Fruit fly (Drosophila melanogaster) whole organism, embryonic: ENCODE data around the gene smash.

Experiments used
- Adf1 ChIP-seq: fragments of 200-800 bp; sonication (Bioruptor generic); IDR thresholded peaks from 2 replicates; pipeline ENCODE4 v1.3.6; 2022; ENCODE audit warnings: missing biosample characterization, missing genetic modification characterization
- Atf3 ChIP-seq: fragments of 200-800 bp; sonication (Bioruptor generic); optimal IDR thresholded peaks from 3 replicates; lab custom pipeline; 2016; ENCODE audit warnings: missing biosample characterization, missing genetic modification characterization
- B-H2 ChIP-seq: fragments of 200-800 bp; sonication (Bioruptor generic); optimal IDR thresholded peaks from 2 replicates; lab custom pipeline; 2018; ENCODE audit warnings: missing biosample characterization, mild to moderate bottlenecking, missing genetic modification characterization
- Blimp-1 ChIP-seq: fragments of 200-800 bp; sonication (Bioruptor generic); optimal IDR thresholded peaks from 3 replicates; lab custom pipeline; 2018; ENCODE audit warnings: missing biosample characterization, missing genetic modification characterization, mild to moderate bottlenecking, moderate library complexity, missing genetic modification reagents
- CG10209 ChIP-seq: fragments of 200-800 bp; sonication (Bioruptor generic); optimal IDR thresholded peaks from 3 replicates; lab custom pipeline; 2017; ENCODE audit warnings: missing biosample characterization, mild to moderate bottlenecking, missing genetic modification characterization, missing genetic modification reagents
- CG10462 ChIP-seq: fragments of 200-800 bp; sonication (Bioruptor generic); optimal IDR thresholded peaks from 2 replicates; lab custom pipeline; 2016; ENCODE audit warnings: missing biosample characterization, missing genetic modification characterization
- CG10979 ChIP-seq: fragments of 200-800 bp; sonication (Bioruptor generic); optimal IDR thresholded peaks from 2 replicates; lab custom pipeline; 2018; ENCODE audit warnings: missing biosample characterization, mild to moderate bottlenecking, missing genetic modification characterization, moderate library complexity
- CG12155 ChIP-seq: fragments of 200-800 bp; sonication (Bioruptor generic); optimal IDR thresholded peaks from 3 replicates; lab custom pipeline; 2016; ENCODE audit warnings: missing biosample characterization, missing genetic modification characterization
- CG12236 ChIP-seq: fragments of 200-800 bp; sonication (Bioruptor generic); optimal IDR thresholded peaks from 2 replicates; lab custom pipeline; 2016; ENCODE audit warnings: missing biosample characterization, missing genetic modification characterization
- CG17359 ChIP-seq: fragments of 200-800 bp; sonication (Bioruptor generic); optimal IDR thresholded peaks from 3 replicates; lab custom pipeline; 2018; ENCODE audit warnings: missing biosample characterization, mild to moderate bottlenecking, missing genetic modification characterization, moderate library complexity
- CG2116 ChIP-seq: fragments of 200-800 bp; sonication (Bioruptor generic); optimal IDR thresholded peaks from 3 replicates; lab custom pipeline; 2018; ENCODE audit warnings: missing biosample characterization, mild to moderate bottlenecking, missing genetic modification characterization
- CG2875 ChIP-seq: fragments of 200-800 bp; sonication (Bioruptor generic); optimal IDR thresholded peaks from 2 replicates; lab custom pipeline; 2017; ENCODE audit warnings: missing biosample characterization, mild to moderate bottlenecking, missing genetic modification characterization, missing genetic modification reagents
- CG4328 ChIP-seq: fragments of 200-800 bp; sonication (Bioruptor generic); optimal IDR thresholded peaks from 3 replicates; lab custom pipeline; 2017; ENCODE audit warnings: missing biosample characterization, missing genetic modification reagents, missing genetic modification characterization
- CG5953 ChIP-seq: fragments of 200-800 bp; sonication (Bioruptor generic); IDR thresholded peaks from 2 replicates; pipeline ENCODE4 v1.3.6; 2022; ENCODE audit warnings: missing biosample characterization, missing genetic modification characterization
- CG6254 ChIP-seq: fragments of 200-800 bp; sonication (Bioruptor generic); optimal IDR thresholded peaks from 3 replicates; lab custom pipeline; 2017; ENCODE audit warnings: mild to moderate bottlenecking, missing biosample characterization, missing genetic modification reagents, missing genetic modification characterization
- CG9215 ChIP-seq: fragments of 200-800 bp; sonication (Bioruptor generic); IDR thresholded peaks from 2 replicates; pipeline ENCODE4 v1.3.6; 2022; ENCODE audit warnings: missing biosample characterization, missing genetic modification characterization
- CG9876 ChIP-seq: fragments of 200-800 bp; sonication (Bioruptor generic); optimal IDR thresholded peaks from 2 replicates; lab custom pipeline; 2016; ENCODE audit warnings: missing biosample characterization, missing genetic modification characterization
- Chrac-16 ChIP-seq: fragments of 200-800 bp; sonication (Bioruptor generic); optimal IDR thresholded peaks from 3 replicates; lab custom pipeline; 2016; ENCODE audit warnings: missing biosample characterization, missing genetic modification characterization
- CrebB ChIP-seq: fragments of 200-800 bp; sonication (Bioruptor generic); optimal IDR thresholded peaks from 3 replicates; lab custom pipeline; 2018; ENCODE audit warnings: missing biosample characterization, mild to moderate bottlenecking, missing genetic modification characterization
- Dad ChIP-seq: fragments of 200-800 bp; sonication (Bioruptor generic); optimal IDR thresholded peaks from 3 replicates; lab custom pipeline; 2016; ENCODE audit warnings: missing biosample characterization, missing genetic modification characterization
- Drgx ChIP-seq: fragments of 200-800 bp; sonication (Bioruptor generic); IDR thresholded peaks from 2 replicates; pipeline ENCODE4 v1.3.6; 2022; ENCODE audit warnings: missing biosample characterization, missing genetic modification characterization
- ERR ChIP-seq: fragments of 200-800 bp; sonication (Bioruptor generic); optimal IDR thresholded peaks from 2 replicates; lab custom pipeline; 2016; ENCODE audit warnings: missing biosample characterization, missing genetic modification characterization
- Elba2 ChIP-seq: fragments of 200-800 bp; sonication (Bioruptor generic); optimal IDR thresholded peaks from 3 replicates; lab custom pipeline; 2016; ENCODE audit warnings: missing biosample characterization, missing genetic modification characterization
- Ets97D ChIP-seq: fragments of 200-800 bp; sonication (Bioruptor generic); optimal IDR thresholded peaks from 3 replicates; lab custom pipeline; 2016; ENCODE audit warnings: missing biosample characterization, missing genetic modification characterization
- Fer1 ChIP-seq: fragments of 200-800 bp; sonication (Bioruptor generic); optimal IDR thresholded peaks from 2 replicates; lab custom pipeline; 2017; ENCODE audit warnings: missing biosample characterization, mild to moderate bottlenecking, missing genetic modification characterization
- Fer3 ChIP-seq: fragments of 200-800 bp; sonication (Bioruptor generic); optimal IDR thresholded peaks from 2 replicates; lab custom pipeline; 2018; ENCODE audit warnings: missing biosample characterization, mild to moderate bottlenecking, missing genetic modification characterization, moderate library complexity
- Hey ChIP-seq: fragments of 200-800 bp; sonication (Bioruptor generic); optimal IDR thresholded peaks from 3 replicates; lab custom pipeline; 2018; ENCODE audit warnings: missing biosample characterization, mild to moderate bottlenecking, missing genetic modification characterization
- Mad ChIP-seq: fragments of 200-800 bp; sonication (Bioruptor generic); optimal IDR thresholded peaks from 2 replicates; lab custom pipeline; 2016; ENCODE audit warnings: missing biosample characterization, missing genetic modification characterization
- Meics ChIP-seq: fragments of 200-800 bp; sonication (Bioruptor generic); optimal IDR thresholded peaks from 2 replicates; lab custom pipeline; 2017; ENCODE audit warnings: missing biosample characterization, mild to moderate bottlenecking, missing genetic modification characterization
- Opbp ChIP-seq: fragments of 200-800 bp; sonication (Bioruptor generic); IDR thresholded peaks from 3 replicates; pipeline ENCODE4 v1.3.6; 2022; ENCODE audit warnings: missing biosample characterization, missing genetic modification characterization; ENCODE audit not compliant: partially characterized antibody
- Ptx1 ChIP-seq: fragments of 200-800 bp; sonication (Bioruptor generic); IDR thresholded peaks from 2 replicates; pipeline ENCODE4 v1.3.6; 2022; ENCODE audit warnings: missing biosample characterization, missing genetic modification characterization
- Sin3A ChIP-seq: fragments of >200 bp; optimal IDR thresholded peaks from 2 replicates; lab custom pipeline; 2018
- Stat92E ChIP-seq, 3 experiments: fragments of >200 bp in 2 of 3; fragments of 200-800 bp in 1 of 3; sonication (Bioruptor generic) in 1 of 3; optimal IDR thresholded peaks; 2 replicates each; lab custom pipeline; 2017 to 2019; ENCODE audit warnings: missing biosample characterization in 3 of 3, missing genetic modification characterization in 3 of 3, mild to moderate bottlenecking in 1 of 3, moderate library complexity in 1 of 3
- cg ChIP-seq: fragments of 200-800 bp; sonication (Bioruptor generic); optimal IDR thresholded peaks from 3 replicates; lab custom pipeline; 2019; ENCODE audit warnings: missing biosample characterization, mild to moderate bottlenecking, missing genetic modification characterization, moderate library complexity
- chif ChIP-seq, 2 experiments: fragments of 200-800 bp; sonication (Bioruptor generic); optimal IDR thresholded peaks; 3 replicates each; lab custom pipeline; 2016; ENCODE audit warnings: missing biosample characterization in 2 of 2, missing genetic modification characterization in 2 of 2
- ci ChIP-seq: fragments of 200-800 bp; sonication (Bioruptor generic); IDR thresholded peaks from 3 replicates; pipeline ENCODE4 v1.3.6; 2022; ENCODE audit warnings: missing biosample characterization, missing genetic modification characterization
- corto ChIP-seq: fragments of 200-800 bp; sonication (Bioruptor generic); optimal IDR thresholded peaks from 2 replicates; lab custom pipeline; 2016; ENCODE audit warnings: missing biosample characterization, mild to moderate bottlenecking, missing genetic modification characterization, moderate library complexity
- fu2 ChIP-seq: fragments of 200-800 bp; sonication (Bioruptor generic); optimal IDR thresholded peaks from 2 replicates; lab custom pipeline; 2016; ENCODE audit warnings: missing biosample characterization, missing genetic modification characterization
- gfzf ChIP-seq: fragments of 200-800 bp; sonication (Bioruptor generic); optimal IDR thresholded peaks from 2 replicates; lab custom pipeline; 2016; ENCODE audit warnings: missing biosample characterization, mild to moderate bottlenecking, missing genetic modification characterization, moderate library complexity
- gsb ChIP-seq: fragments of 200-800 bp; sonication (Bioruptor generic); IDR thresholded peaks from 2 replicates; pipeline ENCODE4 v1.3.6; 2022; ENCODE audit warnings: missing biosample characterization, missing genetic modification characterization
- kah ChIP-seq: fragments of 200-800 bp; sonication (Bioruptor generic); optimal IDR thresholded peaks from 2 replicates; lab custom pipeline; 2018; ENCODE audit warnings: missing biosample characterization, mild to moderate bottlenecking, missing genetic modification characterization
- kay ChIP-seq: fragments of 200-800 bp; sonication (Bioruptor generic); optimal IDR thresholded peaks from 2 replicates; lab custom pipeline; 2016; ENCODE audit warnings: missing biosample characterization, missing genetic modification characterization
- lmd ChIP-seq: fragments of 200-800 bp; sonication (Bioruptor generic); IDR thresholded peaks from 2 replicates; pipeline ENCODE4 v1.3.6; 2022; ENCODE audit warnings: missing biosample characterization, missing genetic modification characterization
- luna ChIP-seq: fragments of 200-800 bp; sonication (Bioruptor generic); optimal IDR thresholded peaks from 2 replicates; lab custom pipeline; 2016; ENCODE audit warnings: missing biosample characterization, missing genetic modification characterization
- odd ChIP-seq: fragments of 200-800 bp; sonication (Bioruptor generic); optimal IDR thresholded peaks from 2 replicates; lab custom pipeline; 2017; ENCODE audit warnings: missing biosample characterization, mild to moderate bottlenecking, missing genetic modification characterization
- pb ChIP-seq: fragments of 200-800 bp; sonication (Bioruptor generic); optimal IDR thresholded peaks from 3 replicates; lab custom pipeline; 2016; ENCODE audit warnings: missing biosample characterization, missing genetic modification characterization
- pita ChIP-seq: fragments of 200-800 bp; sonication (Bioruptor generic); optimal IDR thresholded peaks from 2 replicates; lab custom pipeline; 2017; ENCODE audit warnings: missing biosample characterization, mild to moderate bottlenecking, missing genetic modification characterization
- ssp ChIP-seq: fragments of 200-800 bp; sonication (Bioruptor generic); IDR thresholded peaks from 2 replicates; pipeline ENCODE4 v1.3.6; 2022; ENCODE audit warnings: missing biosample characterization, missing genetic modification characterization
- twi ChIP-seq: fragments of 200-800 bp; optimal IDR thresholded peaks from 2 replicates; lab custom pipeline; 2019; ENCODE audit warnings: missing biosample characterization, mild to moderate bottlenecking, missing genetic modification characterization, moderate library complexity

The smash gene

dm6 chr3R:4739492-4740431 is 80.4 kb downstream of the smash start (continued):
- TF ChIP-seq Opbp (GFP tag; lab: Robert Waterston, UW) = no peak
- peak; percentile 71 for TF ChIP-seq Blimp-1
- TF ChIP-seq Ets97D = peak; percentile 46
- TF ChIP-seq ssp = no peak
- TF ChIP-seq Atf3 (GFP tag; lab: Kevin White, UChicago) = peak; percentile 61
- TF ChIP-seq pita (GFP tag; lab: Kevin White, UChicago) = no peak
- peak; percentile 86 for TF ChIP-seq CG10979
- no peak for TF ChIP-seq CG5953 (GFP tag; lab: Robert Waterston, UW)
- TF ChIP-seq Chrac-16 (GFP tag; lab: Kevin White, UChicago) = peak; percentile 88
- TF ChIP-seq CG4328 (GFP tag; lab: Kevin White, UChicago) = peak; percentile 84
- peak; percentile 41 for TF ChIP-seq ERR (GFP tag; lab: Kevin White, UChicago)
- no peak for TF ChIP-seq gfzf (GFP tag; lab: Kevin White, UChicago)
- TF ChIP-seq CG2116 (GFP tag; lab: Kevin White, UChicago) = peak; percentile 47
- peak; percentile 96 for TF ChIP-seq Elba2 (GFP tag; lab: Kevin White, UChicago)
- TF ChIP-seq Dad (GFP tag; lab: Kevin White, UChicago) = peak; percentile 18
- TF ChIP-seq CG9876 (GFP tag; lab: Kevin White, UChicago) = peak; percentile 77
- peak; percentile 89 for TF ChIP-seq Meics
- no peak for TF ChIP-seq Sin3A (lab: Kevin White, UChicago)
- peak; percentile 79 for TF ChIP-seq Mad (GFP tag; lab: Kevin White, UChicago)
- peak; percentile 59 for TF ChIP-seq CG6254 (GFP tag; lab: Kevin White, UChicago)
- TF ChIP-seq CrebB = no peak
- TF ChIP-seq CG12155 = peak; percentile 26
- TF ChIP-seq B-H2 (GFP tag; lab: Kevin White, UChicago) = no peak
- no peak for TF ChIP-seq Adf1 (GFP tag; lab: Robert Waterston, UW)
- TF ChIP-seq lmd (GFP tag; lab: Robert Waterston, UW) = no peak
- TF ChIP-seq cg (GFP tag; lab: Kevin White, UChicago) = peak; percentile 5
- peak; percentile 68 for TF ChIP-seq pb (GFP tag; lab: Kevin White, UChicago)
- no peak for TF ChIP-seq corto
- TF ChIP-seq Fer1 (GFP tag; lab: Kevin White, UChicago) = peak; percentile 56
- TF ChIP-seq chif (GFP tag; optimal IDR thresholded peaks at IDR 0.05; lab: Kevin White, UChicago) = peak; percentile 88 to 92
- no peak for TF ChIP-seq Hey (tag; lab: Kevin White, UChicago)
- peak; percentile 81 for TF ChIP-seq CG17359 (tag; lab: Kevin White, UChicago)
- peak; percentile 63 for TF ChIP-seq kay (GFP tag; lab: Kevin White, UChicago)
- peak; percentile 53 for TF ChIP-seq Fer3 (tag; lab: Kevin White, UChicago)
- peak; percentile 78 for TF ChIP-seq CG10462 (GFP tag; lab: Kevin White, UChicago)
- TF ChIP-seq Ptx1 (GFP tag; lab: Robert Waterston, UW) = no peak
- TF ChIP-seq kah (GFP tag; lab: Kevin White, UChicago) = peak; percentile 26
- no peak for TF ChIP-seq Drgx (GFP tag; lab: Robert Waterston, UW)
- TF ChIP-seq twi = peak; percentile 58
- TF ChIP-seq luna (GFP tag; lab: Kevin White, UChicago) = no peak
- no peak for TF ChIP-seq CG9215 (GFP tag; lab: Robert Waterston, UW)
- TF ChIP-seq odd (GFP tag; lab: Kevin White, UChicago) = peak; percentile 84
- TF ChIP-seq CG12236 (GFP tag; lab: Kevin White, UChicago) = peak; percentile 66
- TF ChIP-seq ci (GFP tag; lab: Robert Waterston, UW) = no peak
- peak; percentile 88 for TF ChIP-seq CG10209 (GFP tag; lab: Kevin White, UChicago)
- TF ChIP-seq gsb = no peak
- peak; percentile 77 for TF ChIP-seq CG2875
- no peak for TF ChIP-seq Stat92E (GFP tag; optimal IDR thresholded peaks at IDR 0.05; lab: Kevin White, UChicago)
- TF ChIP-seq fu2 (GFP tag; lab: Kevin White, UChicago) = peak; percentile 81
